Worm (Caenorhabditis elegans) whole organism, L4 larva: ENCODE results near the gene F47D12.9.

Experiments used
- Y48G9A.11 ChIP-seq: fragments of 200-800 bp; sonication (Bioruptor generic); IDR thresholded peaks from 2 replicates; pipeline ENCODE4 v1.3.6; 2022; ENCODE audit warnings: missing genetic modification reagents, missing genetic modification characterization, missing compliant biosample characterization
- ceh-28 ChIP-seq: fragments of 150-350 bp; optimal IDR thresholded peaks from 2 replicates; lab custom pipeline; 2014; ENCODE audit warnings: missing biosample characterization, missing genetic modification reagents, missing genetic modification characterization
- ceh-62 ChIP-seq: sonication (generic microtip); optimal IDR thresholded peaks from 2 replicates; lab custom pipeline; 2017; ENCODE audit warnings: missing biosample characterization, missing genetic modification characterization
- ces-1 ChIP-seq: fragments of 150-350 bp; sonication (generic microtip); optimal IDR thresholded peaks from 4 replicates; lab custom pipeline; 2014; ENCODE audit warnings: missing biosample characterization, missing genetic modification reagents, missing genetic modification characterization
- dpl-1 ChIP-seq: fragments of 150-350 bp; optimal IDR thresholded peaks from 2 replicates; lab custom pipeline; 2014; ENCODE audit warnings: missing biosample characterization, missing genetic modification reagents, missing genetic modification characterization
- lin-39 ChIP-seq: fragments of 150-350 bp; optimal IDR thresholded peaks from 2 replicates; lab custom pipeline; 2014; ENCODE audit warnings: missing biosample characterization, missing genetic modification reagents, missing genetic modification characterization
- tag-97 ChIP-seq: fragments of 200-800 bp; sonication (Bioruptor generic); IDR thresholded peaks from 2 replicates; pipeline ENCODE4 v1.3.6; 2022; ENCODE audit warnings: missing genetic modification characterization, missing compliant biosample characterization

- TF ChIP-seq tag-97 (GFP tag; lab: Robert Waterston, UW) (no peak), dpl-1 (GFP tag; lab: Kevin White, UChicago) (no peak), ceh-62 (tag; lab: Kevin White, UChicago) (no peak), Y48G9A.11 (no peak), ces-1 (peak; percentile 34), ceh-28 (tag; lab: Kevin White, UChicago) (no peak), lin-39 (tag; lab: Kevin White, UChicago) (no peak)
Observed at ce11 chrIII:6352459-6352858, 49.3 kb upstream of the F47D12.9 start.
